Fruit fly (Drosophila melanogaster): ENCODE measurements around the gene Chro.

Gene Chro

DNA sequence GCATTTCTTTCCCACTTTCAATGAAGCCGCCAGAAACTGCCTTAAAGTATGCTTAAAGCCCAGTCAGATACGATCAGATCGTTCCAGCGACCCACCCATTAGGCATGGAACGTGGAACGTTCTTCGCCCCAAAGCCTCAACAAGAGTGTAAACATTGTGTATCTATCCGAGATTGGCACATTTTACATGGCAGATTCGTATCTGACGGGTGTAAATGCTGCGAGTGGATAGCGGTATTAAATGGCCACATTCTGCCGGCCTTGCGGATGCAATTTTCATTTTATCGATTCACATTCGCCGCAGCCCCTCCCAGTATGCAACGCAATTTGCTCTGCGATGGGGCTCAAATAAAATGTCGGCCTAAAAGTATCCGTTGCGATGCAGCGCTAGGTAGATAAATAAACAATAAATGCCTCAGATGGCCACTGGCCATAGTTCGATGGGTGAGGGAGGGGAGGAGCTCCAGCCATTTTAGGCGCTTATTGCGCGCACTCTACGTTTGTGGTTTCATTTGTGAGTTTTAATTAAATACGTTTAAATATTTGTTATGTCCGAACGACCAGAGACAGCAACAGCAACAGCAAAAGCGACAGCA lies 16.0 kb upstream of the Chro start:
- TF ChIP-seq D1 (tag; optimal IDR thresholded peaks at IDR 0.05): peak; percentile 15
- no peak for TF ChIP-seq CG10348 (GFP tag; IDR thresholded peaks at IDR 0.05)

DNA sequence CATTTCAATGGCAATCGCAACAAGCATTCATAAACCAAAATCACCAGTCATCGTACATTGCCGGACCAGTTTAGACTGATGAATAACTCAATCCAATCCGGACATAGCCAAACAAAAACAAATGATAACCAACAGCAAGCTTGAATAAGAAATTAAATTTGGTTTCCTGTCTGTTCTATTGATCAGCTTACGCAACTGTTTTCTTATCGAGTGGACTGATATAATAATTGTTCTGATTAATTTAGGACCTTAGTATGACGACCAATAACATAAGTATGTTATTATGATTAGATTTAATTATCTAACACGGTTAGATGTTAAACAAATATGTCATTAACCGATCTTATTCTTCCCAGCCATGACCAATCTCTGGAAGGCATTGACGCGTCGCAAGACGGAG lies 12.2 kb upstream of the Chro start:
- TF ChIP-seq CG15710 (tag; optimal IDR thresholded peaks at IDR 0.05) (no peak), CG13204 (GFP tag; optimal IDR thresholded peaks at IDR 0.05) (no peak)

DNA sequence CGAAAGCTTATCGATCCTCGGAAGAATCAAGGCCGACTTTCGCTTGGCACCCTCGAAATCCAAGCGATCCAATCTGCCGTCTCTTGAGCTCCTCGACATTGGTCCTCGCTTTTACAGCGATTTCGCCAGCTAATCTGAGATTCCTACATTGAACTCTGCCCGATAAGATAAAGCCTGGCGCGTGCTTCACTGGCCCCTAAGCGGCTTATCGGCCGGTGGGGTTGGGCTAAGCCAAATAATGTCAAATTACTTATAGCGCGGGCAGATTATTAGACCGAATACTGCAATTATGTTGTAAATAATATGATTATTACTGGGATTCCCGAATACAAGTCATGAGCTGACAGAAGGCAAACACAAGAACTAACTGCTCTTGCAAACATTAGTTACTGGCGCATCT lies 11.2 kb upstream of the Chro start:
- TF ChIP-seq CG12605 (GFP tag; IDR thresholded peaks at IDR 0.05): no peak

DNA sequence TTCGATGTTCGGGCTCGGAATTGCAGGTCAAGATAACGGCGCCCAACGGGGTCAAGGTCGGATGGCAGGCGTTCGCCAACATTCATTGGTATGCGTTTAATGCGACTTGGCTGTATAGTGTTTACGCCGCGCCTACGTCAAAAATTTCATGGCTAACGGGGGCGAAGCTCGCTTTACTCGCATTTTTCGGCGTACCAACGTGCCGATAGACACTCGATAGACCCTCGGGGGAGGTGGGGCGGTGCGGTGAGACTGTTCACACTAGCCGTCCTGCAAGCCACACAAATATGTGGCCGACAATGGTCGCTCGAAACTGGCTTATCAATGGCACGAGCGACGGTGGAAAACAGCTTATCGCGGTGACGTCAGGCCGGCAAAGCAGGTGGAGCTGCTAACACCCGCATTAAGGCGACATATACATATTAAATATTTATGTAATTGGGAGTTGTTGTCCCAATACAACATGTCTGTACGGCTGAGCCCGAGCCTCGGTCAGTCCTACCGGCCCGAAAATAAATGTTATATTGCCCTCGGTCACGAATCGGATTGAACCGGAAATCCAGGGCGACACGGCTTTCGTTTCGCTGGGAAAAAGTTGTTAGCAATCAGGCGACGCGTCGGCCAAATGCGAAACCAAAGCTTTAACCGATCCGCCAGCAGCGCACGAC lies 9.9 kb upstream of the Chro start:
- TF ChIP-seq fd96Ca (GFP tag; IDR thresholded peaks at IDR 0.05) (no peak), CG10348 (GFP tag; IDR thresholded peaks at IDR 0.05) (no peak), EcR (GFP tag; optimal IDR thresholded peaks at IDR 0.05) (no peak), CG15710 (tag; optimal IDR thresholded peaks at IDR 0.05) (no peak), CG8159 (tag; optimal IDR thresholded peaks at IDR 0.05) (no peak), CG13204 (GFP tag; optimal IDR thresholded peaks at IDR 0.05) (no peak), CG12605 (GFP tag; IDR thresholded peaks at IDR 0.05) (no peak), CG32121 (GFP tag; IDR thresholded peaks at IDR 0.05) (no peak)

DNA sequence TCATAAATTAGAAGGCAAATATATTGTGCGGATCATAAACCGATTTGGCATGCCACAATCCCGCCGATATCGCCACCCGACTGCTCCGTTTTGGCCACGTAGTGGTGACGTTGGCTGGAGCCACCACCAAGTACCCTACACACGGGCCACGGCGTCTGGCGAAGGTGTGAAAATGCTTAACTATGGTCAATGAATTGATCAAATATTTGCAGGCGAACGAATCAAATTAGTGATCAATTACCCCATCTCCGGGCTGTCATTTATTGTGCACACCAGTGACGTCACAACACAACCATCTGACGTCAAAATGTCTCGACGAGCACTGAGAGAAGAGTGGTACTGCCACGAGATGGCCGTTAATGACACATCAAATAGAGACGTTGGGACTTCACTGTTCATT lies 8.9 kb upstream of the Chro start:
- TF ChIP-seq CG15710 (tag; optimal IDR thresholded peaks at IDR 0.05): no peak
- TF ChIP-seq Pif1B (GFP tag; optimal IDR thresholded peaks at IDR 0.05): no peak
- TF ChIP-seq CG32121 (GFP tag; IDR thresholded peaks at IDR 0.05): no peak
- no peak for TF ChIP-seq rn (GFP tag; IDR thresholded peaks at IDR 0.05)
- TF ChIP-seq Snoo (tag; optimal IDR thresholded peaks at IDR 0.05): no peak

DNA sequence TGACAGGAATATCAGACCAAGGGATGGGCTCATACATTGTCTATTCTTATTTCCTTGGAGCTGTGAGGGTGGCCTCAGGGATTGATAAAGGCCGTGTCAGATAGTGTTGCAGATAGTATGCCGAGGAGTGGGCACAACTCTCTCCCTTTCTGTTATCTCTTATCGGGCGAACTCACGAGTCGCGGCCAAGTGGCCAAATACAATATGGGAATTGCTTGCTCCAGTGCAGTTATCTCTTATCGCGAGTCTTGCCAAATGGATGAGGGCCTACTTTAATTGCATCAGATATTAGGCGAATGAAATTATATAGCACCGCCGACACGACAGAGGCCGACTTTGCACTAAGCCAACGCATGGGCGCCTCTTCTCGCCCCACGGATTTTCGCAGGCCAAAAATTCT lies 8.2 kb upstream of the Chro start:
- peak; percentile 47 for TF ChIP-seq EcR (GFP tag; optimal IDR thresholded peaks at IDR 0.05)
- no peak for TF ChIP-seq D1 (tag; optimal IDR thresholded peaks at IDR 0.05)

DNA sequence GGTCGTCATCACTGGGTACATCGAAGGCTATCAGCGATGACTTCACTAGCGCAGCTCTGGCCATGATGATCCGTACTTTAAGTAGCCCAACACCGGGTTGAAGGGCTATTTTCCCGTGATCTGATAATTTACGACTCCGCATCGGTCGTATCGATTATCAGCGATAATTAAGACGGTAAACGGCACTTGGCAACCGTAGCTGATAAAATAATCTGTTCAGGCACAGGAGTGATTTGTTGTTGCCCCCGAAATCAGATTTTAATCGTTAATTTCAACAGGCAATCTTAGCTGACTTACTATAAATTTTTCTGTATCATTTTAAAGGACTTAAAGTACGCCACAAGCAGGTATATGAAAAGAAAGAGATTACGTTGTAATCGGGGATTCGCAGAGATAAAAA lies 7.1 kb upstream of the Chro start:
- TF ChIP-seq EcR (GFP tag; optimal IDR thresholded peaks at IDR 0.05) (no peak), Snoo (tag; optimal IDR thresholded peaks at IDR 0.05) (no peak), CG12605 (GFP tag; IDR thresholded peaks at IDR 0.05) (no peak), fd96Ca (GFP tag; IDR thresholded peaks at IDR 0.05) (no peak), CG10348 (GFP tag; IDR thresholded peaks at IDR 0.05) (no peak), CG4496 (GFP tag; IDR thresholded peaks at IDR 0.05) (no peak), Pif1A (GFP tag; optimal IDR thresholded peaks at IDR 0.05) (no peak), Ets98B (GFP tag; IDR thresholded peaks at IDR 0.05) (no peak), CG13204 (GFP tag; optimal IDR thresholded peaks at IDR 0.05) (no peak), CG8159 (tag; optimal IDR thresholded peaks at IDR 0.05) (no peak), CG8301 (tag; optimal IDR thresholded peaks at IDR 0.05) (no peak), D1 (tag; optimal IDR thresholded peaks at IDR 0.05) (no peak), rn (GFP tag; IDR thresholded peaks at IDR 0.05) (no peak)

DNA sequence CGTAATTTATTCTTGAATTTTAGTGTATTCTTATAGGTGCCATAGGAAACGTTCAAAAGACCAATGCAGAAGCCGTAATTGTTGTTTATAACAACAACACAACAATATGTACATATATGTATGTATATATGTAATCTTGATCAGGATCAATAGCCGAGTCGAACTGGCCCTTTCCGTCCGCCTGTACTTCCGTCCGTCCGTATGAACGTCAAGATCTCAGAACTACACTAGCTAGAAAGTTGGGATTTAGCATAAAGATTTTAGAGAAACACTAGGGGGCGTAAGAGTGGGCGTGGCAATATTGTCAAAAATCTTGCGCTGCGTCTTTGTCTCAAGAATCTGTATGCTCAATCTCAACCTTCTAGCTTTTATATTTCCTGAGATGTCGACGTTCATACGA lies 5.7 kb upstream of the Chro start:
- TF ChIP-seq CG10348 (GFP tag; IDR thresholded peaks at IDR 0.05) (no peak), Ets98B (GFP tag; IDR thresholded peaks at IDR 0.05) (no peak), CG8159 (tag; optimal IDR thresholded peaks at IDR 0.05) (no peak), Pif1A (GFP tag; optimal IDR thresholded peaks at IDR 0.05) (no peak), CG4496 (GFP tag; IDR thresholded peaks at IDR 0.05) (no peak), CG34367 (tag; optimal IDR thresholded peaks at IDR 0.05) (no peak), EcR (GFP tag; optimal IDR thresholded peaks at IDR 0.05) (no peak), gl (tag; optimal IDR thresholded peaks at IDR 0.05) (no peak)

DNA sequence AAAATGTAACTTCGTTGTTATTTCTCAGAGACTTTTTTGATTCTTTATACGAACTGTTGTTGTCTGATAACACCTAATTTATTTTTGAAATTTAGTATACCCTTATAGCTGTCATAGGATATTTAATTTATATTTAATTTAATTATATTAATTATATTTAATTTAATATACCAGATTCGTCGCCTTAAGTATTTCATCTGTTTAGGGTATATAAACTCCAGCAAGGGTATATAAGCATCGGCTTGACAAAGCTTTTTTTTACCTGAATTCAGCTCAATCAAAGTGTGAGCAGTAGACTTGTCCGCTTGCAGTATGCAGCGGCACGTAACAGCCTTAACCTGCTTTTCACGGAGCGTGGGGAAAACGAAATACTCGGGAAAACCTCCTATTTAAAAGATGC lies 4.9 kb upstream of the Chro start:
- TF ChIP-seq D1 (tag; optimal IDR thresholded peaks at IDR 0.05): no peak
- TF ChIP-seq CG4496 (GFP tag; IDR thresholded peaks at IDR 0.05): 0 out of 3 replicates have a peak, but pooled peaks have one; percentile 6

DNA sequence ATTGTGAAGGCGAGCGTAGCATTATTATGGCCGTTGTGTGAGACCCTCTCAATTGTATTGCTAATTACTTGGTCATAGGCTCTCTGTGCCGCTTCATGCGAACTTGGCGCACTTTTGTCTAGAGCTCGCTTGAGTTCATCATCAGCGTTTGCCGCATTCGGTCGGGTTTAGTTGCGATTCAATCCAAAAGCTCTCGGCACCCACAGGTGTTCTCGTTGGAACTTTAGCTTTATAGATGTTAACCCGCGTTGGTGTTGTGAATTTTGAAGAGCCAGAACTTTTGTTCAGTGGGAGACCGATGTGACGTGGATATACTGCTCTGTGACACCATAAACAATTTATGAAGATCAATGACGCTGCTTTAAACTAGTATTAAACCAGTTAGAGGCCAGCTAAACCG lies 2.1 kb upstream of the Chro start, which contains the start of gene slif:
Gene slif, plus strand, starts transcription at position 132 of the 400 bp plus-strand sequence.
- TF ChIP-seq Pif1B (GFP tag; optimal IDR thresholded peaks at IDR 0.05) (no peak), CG8159 (tag; optimal IDR thresholded peaks at IDR 0.05) (no peak), Pif1A (GFP tag; optimal IDR thresholded peaks at IDR 0.05) (no peak), CG12605 (GFP tag; IDR thresholded peaks at IDR 0.05) (no peak), CG14655 (GFP tag; optimal IDR thresholded peaks at IDR 0.05) (no peak), CG9948 (tag; optimal IDR thresholded peaks at IDR 0.05) (no peak), CG17806 (tag; optimal IDR thresholded peaks at IDR 0.05) (no peak), CG32121 (GFP tag; IDR thresholded peaks at IDR 0.05) (no peak), CG34367 (tag; optimal IDR thresholded peaks at IDR 0.05) (no peak), D1 (tag; optimal IDR thresholded peaks at IDR 0.05) (no peak), CG4496 (GFP tag; IDR thresholded peaks at IDR 0.05) (no peak), gl (tag; optimal IDR thresholded peaks at IDR 0.05) (no peak), CG15710 (tag; optimal IDR thresholded peaks at IDR 0.05) (no peak), CG8301 (tag; optimal IDR thresholded peaks at IDR 0.05) (no peak), rn (GFP tag; IDR thresholded peaks at IDR 0.05) (no peak), CG10348 (GFP tag; IDR thresholded peaks at IDR 0.05) (no peak), Snoo (tag; optimal IDR thresholded peaks at IDR 0.05) (no peak), fd96Ca (GFP tag; IDR thresholded peaks at IDR 0.05) (no peak)
